Fruit fly (Drosophila melanogaster) whole organism, prepupa: ENCODE data around the gene CG13694.

Experiments
- CG10631 ChIP-seq: fragments of 200-800 bp; sonication (Bioruptor generic); optimal IDR thresholded peaks from 2 replicates; lab custom pipeline; 2016; ENCODE audit warnings: missing biosample characterization, missing genetic modification characterization
- CG16779 ChIP-seq: fragments of 200-800 bp; sonication (Bioruptor generic); optimal IDR thresholded peaks from 3 replicates; lab custom pipeline; 2017; ENCODE audit warnings: missing biosample characterization, mild to moderate bottlenecking, missing genetic modification characterization
- CG32006 ChIP-seq: fragments of 200-800 bp; sonication (Bioruptor generic); optimal IDR thresholded peaks from 3 replicates; lab custom pipeline; 2017; ENCODE audit warnings: missing biosample characterization, mild to moderate bottlenecking, missing genetic modification characterization
- CG3919 ChIP-seq: fragments of 200-800 bp; sonication (Bioruptor generic); optimal IDR thresholded peaks from 3 replicates; lab custom pipeline; 2016; ENCODE audit warnings: missing biosample characterization, missing genetic modification characterization
- CG7368 ChIP-seq: fragments of 200-800 bp; sonication (Bioruptor generic); optimal IDR thresholded peaks from 3 replicates; lab custom pipeline; 2016; ENCODE audit warnings: missing biosample characterization, missing genetic modification characterization
- Eip93F ChIP-seq: fragments of 200-800 bp; sonication (Bioruptor generic); optimal IDR thresholded peaks from 2 replicates; lab custom pipeline; 2016; ENCODE audit warnings: missing biosample characterization, mild to moderate bottlenecking, missing genetic modification characterization
- Lpt ChIP-seq: fragments of 200-800 bp; sonication (Bioruptor generic); optimal IDR thresholded peaks from 3 replicates; lab custom pipeline; 2016; ENCODE audit warnings: missing biosample characterization, missing genetic modification characterization
- Sox102F ChIP-seq: fragments of 200-800 bp; sonication (Bioruptor generic); optimal IDR thresholded peaks from 2 replicates; lab custom pipeline; 2016; ENCODE audit warnings: missing biosample characterization, mild to moderate bottlenecking, missing genetic modification characterization
- cyc ChIP-seq: fragments of 200-800 bp; sonication (Bioruptor generic); optimal IDR thresholded peaks from 3 replicates; lab custom pipeline; 2016; ENCODE audit warnings: missing biosample characterization, missing genetic modification characterization
- dsx ChIP-seq: fragments of 200-800 bp; optimal IDR thresholded peaks from 3 replicates; lab custom pipeline; 2019; ENCODE audit warnings: missing biosample characterization, mild to moderate bottlenecking, missing genetic modification characterization, moderate library complexity; ENCODE audit not compliant: poor library complexity, severe bottlenecking
- fd85E ChIP-seq: fragments of 200-800 bp; sonication (Bioruptor generic); optimal IDR thresholded peaks from 3 replicates; lab custom pipeline; 2016; ENCODE audit warnings: missing biosample characterization, missing genetic modification characterization
- vri ChIP-seq: fragments of 200-800 bp; sonication (Bioruptor generic); optimal IDR thresholded peaks from 3 replicates; lab custom pipeline; 2016; ENCODE audit warnings: missing biosample characterization, mild to moderate bottlenecking, missing genetic modification characterization

dm6 chr2L:155994-156393, 39.7 kb upstream of the CG13694 start, which contains the start of gene CG3436:
- TF ChIP-seq CG32006 (GFP tag; lab: Kevin White, UChicago) (no peak), Eip93F (GFP tag; lab: Kevin White, UChicago) (no peak), dsx (GFP tag; lab: Kevin White, UChicago) (no peak), fd85E (no peak), CG16779 (tag; lab: Kevin White, UChicago) (no peak), Lpt (GFP tag; lab: Kevin White, UChicago) (no peak), CG7368 (GFP tag; lab: Kevin White, UChicago) (no peak), Sox102F (GFP tag; lab: Kevin White, UChicago) (no peak), cyc (GFP tag; lab: Kevin White, UChicago) (no peak), CG3919 (no peak), CG10631 (GFP tag; lab: Kevin White, UChicago) (no peak), vri (GFP tag; lab: Kevin White, UChicago) (no peak)
